Worm (Caenorhabditis elegans): Measurements from ENCODE around the gene sra-12.

DNA sequence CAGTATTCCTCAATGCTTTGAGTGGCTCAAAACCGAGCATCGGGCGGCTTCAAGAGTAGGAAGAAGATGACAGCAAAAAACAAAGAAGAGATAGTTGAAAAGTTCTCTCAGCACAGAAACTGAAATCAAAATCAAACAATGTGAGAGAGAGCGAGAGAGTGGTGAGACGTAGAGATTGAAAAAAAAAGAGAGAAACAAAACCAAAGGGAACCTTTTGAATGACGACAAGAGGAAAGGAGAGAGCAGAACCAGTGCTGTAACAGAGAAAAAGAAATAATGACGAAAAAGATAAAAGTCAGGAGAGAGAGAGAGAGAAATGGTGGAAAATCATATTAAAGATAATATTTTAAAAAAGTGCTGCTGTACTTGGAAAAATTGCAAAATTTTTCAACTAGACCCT is 37.1 kb downstream of the sra-12 start:
- TF ChIP-seq fos-1 (tag; optimal IDR thresholded peaks at IDR 0.05), result no peak
- TF ChIP-seq pqm-1 (tag; optimal IDR thresholded peaks at IDR 0.05), result no peak
- TF ChIP-seq C34B4.2 (tag; optimal IDR thresholded peaks at IDR 0.05), result no peak
- TF ChIP-seq unc-62 (GFP tag; optimal IDR thresholded peaks at IDR 0.05), result no peak
- TF ChIP-seq ces-1 (GFP tag; optimal IDR thresholded peaks at IDR 0.05), result no peak
- no peak for TF ChIP-seq aly-2 (tag; optimal IDR thresholded peaks at IDR 0.05)
- TF ChIP-seq xbp-1 (tag; optimal IDR thresholded peaks at IDR 0.05), result no peak

Data from whole organism, L1 larva.